Worm (Caenorhabditis elegans): ENCODE results near the gene pals-37.

DNA sequence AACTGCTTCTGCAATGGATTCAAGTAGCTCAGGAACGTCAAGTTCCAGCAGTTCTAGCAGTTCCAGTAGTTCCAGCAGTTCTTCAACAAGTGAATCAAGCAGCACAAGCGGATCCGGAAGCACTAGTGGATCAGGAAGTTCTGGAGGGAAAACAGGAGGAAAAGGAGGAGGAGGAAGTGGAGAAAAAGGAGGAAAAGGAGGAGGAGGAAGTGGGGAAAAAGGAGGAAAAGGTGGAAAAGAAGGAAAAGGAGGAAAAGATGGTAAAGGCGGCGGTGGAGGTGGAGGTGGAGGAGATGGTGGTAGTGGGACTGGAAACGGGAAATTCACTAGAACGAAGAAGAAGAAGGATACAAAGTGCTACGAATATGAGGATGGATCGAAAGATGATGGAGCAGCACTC is 34.8 kb downstream of the pals-37 start:
- TF ChIP-seq him-1 (tag; optimal IDR thresholded peaks at IDR 0.05) (no peak), W03F9.2 (tag; optimal IDR thresholded peaks at IDR 0.05) (no peak)

Data from whole organism, L4/young adult.